Fruit fly (Drosophila melanogaster): ENCODE measurements around the gene Vps13B.

The Vps13B gene

dm6 chr3R:29935756-29936155 is at the start of gene Vps13B, which contains the start of gene eIF2Balpha (continued):
- TF ChIP-seq CG42726 (GFP tag; IDR thresholded peaks at IDR 0.05; ENCODE audit: partially characterized antibody) (peak; percentile 65; the same call in 1 of the 2 replicates), br (optimal IDR thresholded peaks at IDR 0.05) (no peak), rib (GFP tag; IDR thresholded peaks at IDR 0.05) (no peak), MBD-R2 (GFP tag; IDR thresholded peaks at IDR 0.05) (peak; percentile 98), onecut (GFP tag; IDR thresholded peaks at IDR 0.05) (no peak), CG33213 (GFP tag; optimal IDR thresholded peaks at IDR 0.05) (no peak), luna (GFP tag; optimal IDR thresholded peaks at IDR 0.05) (no peak), sc (optimal IDR thresholded peaks at IDR 0.05) (no peak), sc (GFP tag; optimal IDR thresholded peaks at IDR 0.05) (no peak), CG12299 (tag; optimal IDR thresholded peaks at IDR 0.05) (no peak), da (GFP tag; optimal IDR thresholded peaks at IDR 0.05) (no peak), Sox102F (GFP tag; optimal IDR thresholded peaks at IDR 0.05) (peak; percentile 54), Deaf1 (tag; optimal IDR thresholded peaks at IDR 0.05) (no peak), mld (GFP tag; IDR thresholded peaks at IDR 0.05; ENCODE audit: partially characterized antibody) (peak; percentile 84), CG11723 (GFP tag; optimal IDR thresholded peaks at IDR 0.05) (no peak), Poxn (GFP tag; IDR thresholded peaks at IDR 0.05) (no peak), PHDP (tag; optimal IDR thresholded peaks at IDR 0.05) (no peak), CG14965 (GFP tag; optimal IDR thresholded peaks at IDR 0.05; ENCODE audit: borderline replicate concordance) (no peak), CG11456 (GFP tag; IDR thresholded peaks at IDR 0.05) (no peak)

dm6 chr3R:29891183-29891582 is 44.6 kb upstream of the Vps13B start:
- TF ChIP-seq CG10321 (GFP tag; IDR thresholded peaks at IDR 0.05): no peak
- TF ChIP-seq CG18262 (tag; optimal IDR thresholded peaks at IDR 0.05): no peak
- peak; percentile 22 for TF ChIP-seq bcd (GFP tag; optimal IDR thresholded peaks at IDR 0.05)
- no peak for TF ChIP-seq oc (tag; optimal IDR thresholded peaks at IDR 0.05)
- TF ChIP-seq CG2875 (GFP tag; optimal IDR thresholded peaks at IDR 0.05): peak; percentile 17
- no peak for TF ChIP-seq CG10654 (GFP tag; optimal IDR thresholded peaks at IDR 0.05)
- TF ChIP-seq CG5953 (GFP tag; IDR thresholded peaks at IDR 0.05): no peak
- no peak for TF ChIP-seq CG3726 (GFP tag; IDR thresholded peaks at IDR 0.05)
- no peak for TF ChIP-seq Adf1 (GFP tag; IDR thresholded peaks at IDR 0.05)
- TF ChIP-seq MESR4 (GFP tag; optimal IDR thresholded peaks at IDR 0.05): no peak
- TF ChIP-seq CG1647 (GFP tag; optimal IDR thresholded peaks at IDR 0.05): peak; percentile 6
- peak; percentile 29 for TF ChIP-seq unpg (GFP tag; optimal IDR thresholded peaks at IDR 0.05)
- peak; percentile 19 for TF ChIP-seq CG31365 (tag; optimal IDR thresholded peaks at IDR 0.05)
- TF ChIP-seq CrebB (tag; optimal IDR thresholded peaks at IDR 0.05): peak; percentile 32
- no peak for TF ChIP-seq gt (GFP tag; IDR thresholded peaks at IDR 0.05)
- TF ChIP-seq grn (GFP tag; optimal IDR thresholded peaks at IDR 0.05): peak; percentile 15
- peak in 1 of 2 experiments; percentile 20 for TF ChIP-seq Pdp1 (GFP tag; optimal IDR thresholded peaks at IDR 0.05)
- TF ChIP-seq CG2678 (tag; optimal IDR thresholded peaks at IDR 0.05): peak; percentile 52
- no peak for TF ChIP-seq CG8944 (GFP tag; optimal IDR thresholded peaks at IDR 0.05)
- no peak for TF ChIP-seq da (GFP tag; optimal IDR thresholded peaks at IDR 0.05)
- TF ChIP-seq peb (GFP tag; IDR thresholded peaks at IDR 0.05): no peak
- TF ChIP-seq Ada2b (GFP tag; IDR thresholded peaks at IDR 0.05): no peak
- TF ChIP-seq tna (GFP tag; IDR thresholded peaks at IDR 0.05; ENCODE audit: partially characterized antibody): no peak
- no peak for TF ChIP-seq CG12155 (GFP tag; optimal IDR thresholded peaks at IDR 0.05)
- TF ChIP-seq kah (GFP tag; optimal IDR thresholded peaks at IDR 0.05): no peak
- peak; percentile 2 for TF ChIP-seq shn (GFP tag; optimal IDR thresholded peaks at IDR 0.05)
- no peak for TF ChIP-seq jigr1 (GFP tag; IDR thresholded peaks at IDR 0.05)
- TF ChIP-seq CG10979 (tag; optimal IDR thresholded peaks at IDR 0.05): no peak
- TF ChIP-seq CG13296 (GFP tag; optimal IDR thresholded peaks at IDR 0.05): peak; percentile 49
- peak; percentile 11 for TF ChIP-seq NK7.1 (GFP tag; optimal IDR thresholded peaks at IDR 0.05)
- no peak for TF ChIP-seq CG5245 (GFP tag; optimal IDR thresholded peaks at IDR 0.05)
- peak; percentile 1 for TF ChIP-seq CG18619 (GFP tag; optimal IDR thresholded peaks at IDR 0.05)
- peak; percentile 41; the same call in 1 of the 2 replicates for TF ChIP-seq sob (GFP tag; IDR thresholded peaks at IDR 0.05)
- TF ChIP-seq ara (GFP tag; IDR thresholded peaks at IDR 0.05): no peak

Data from whole organism, embryonic.